Worm (Caenorhabditis elegans) whole organism, young adult: ENCODE data around the gene srd-7.
A peak's percentile ranks its signal among the peaks of the same experiment; 100 is the strongest.

ENCODE experiments used
- F39B2.1 ChIP-seq: fragments of 200-800 bp; sonication (Bioruptor generic); IDR thresholded peaks from 2 replicates; pipeline ENCODE4 v1.3.6; 2022; ENCODE audit warnings: missing genetic modification reagents, missing genetic modification characterization, missing compliant biosample characterization
- F57A8.1 ChIP-seq: fragments of 200-800 bp; sonication (Bioruptor generic); optimal IDR thresholded peaks from 2 replicates; lab custom pipeline; 2018; ENCODE audit warnings: mild to moderate bottlenecking, missing genetic modification characterization, moderate library complexity, missing compliant biosample characterization
- K11D2.4 ChIP-seq: fragments of 200-800 bp; sonication (Bioruptor generic); IDR thresholded peaks from 2 replicates; pipeline ENCODE4 v1.3.6; 2022; ENCODE audit warnings: missing genetic modification reagents, missing genetic modification characterization, missing compliant biosample characterization
- Y53F4B.3 ChIP-seq: fragments of 200-800 bp; sonication (Bioruptor generic); IDR thresholded peaks from 2 replicates; pipeline ENCODE4 v1.3.6; 2022; ENCODE audit warnings: missing genetic modification reagents, missing genetic modification characterization, missing compliant biosample characterization
- Y79H2A.3 ChIP-seq: fragments of 200-800 bp; sonication (Bioruptor generic); conservative IDR thresholded peaks from 2 replicates; pipeline ENCODE4 v1.3.6; 2022; ENCODE audit warnings: missing genetic modification reagents, missing genetic modification characterization, missing compliant biosample characterization
- Y95B8A.8 ChIP-seq: fragments of 200-800 bp; sonication (Bioruptor generic); IDR thresholded peaks from 2 replicates; pipeline ENCODE4 v1.3.6; 2022; ENCODE audit warnings: missing genetic modification reagents, missing genetic modification characterization, missing compliant biosample characterization
- ZK185.1 ChIP-seq: sonication (generic microtip); optimal IDR thresholded peaks from 2 replicates; lab custom pipeline; 2016; ENCODE audit warnings: mild to moderate bottlenecking, missing genetic modification characterization, missing compliant biosample characterization; ENCODE audit not compliant: poor library complexity, severe bottlenecking
- aptf-2 ChIP-seq: fragments of 200-800 bp; sonication (Bioruptor generic); conservative IDR thresholded peaks from 2 replicates; pipeline ENCODE4 v1.3.6; 2022; ENCODE audit warnings: missing genetic modification reagents, missing genetic modification characterization, missing compliant biosample characterization
- attf-3 ChIP-seq: fragments of 200-800 bp; sonication (Bioruptor generic); conservative IDR thresholded peaks from 2 replicates; pipeline ENCODE4 v1.3.6; 2022; ENCODE audit warnings: missing genetic modification reagents, missing genetic modification characterization, missing compliant biosample characterization
- attf-5 ChIP-seq: fragments of 200-800 bp; sonication (Bioruptor generic); optimal IDR thresholded peaks from 2 replicates; lab custom pipeline; 2018; ENCODE audit warnings: mild to moderate bottlenecking, missing genetic modification characterization, missing compliant biosample characterization
- attf-6 ChIP-seq: fragments of 200-800 bp; sonication (Bioruptor generic); IDR thresholded peaks from 2 replicates; pipeline ENCODE4 v1.3.6; 2022; ENCODE audit warnings: missing genetic modification reagents, missing genetic modification characterization, missing compliant biosample characterization
- ceh-40 ChIP-seq: fragments of 200-800 bp; sonication (Bioruptor generic); IDR thresholded peaks from 2 replicates; pipeline ENCODE4 v1.3.6; 2022; ENCODE audit warnings: missing genetic modification characterization, missing compliant biosample characterization
- ceh-79 ChIP-seq: sonication (generic microtip); optimal IDR thresholded peaks from 2 replicates; lab custom pipeline; 2017; ENCODE audit warnings: mild to moderate bottlenecking, missing genetic modification characterization, missing compliant biosample characterization
- dpl-1 ChIP-seq: fragments of 150-350 bp; optimal IDR thresholded peaks from 2 replicates; lab custom pipeline; 2014; ENCODE audit warnings: missing biosample characterization, missing genetic modification reagents, missing genetic modification characterization
- egl-44 ChIP-seq: fragments of 200-800 bp; sonication (Bioruptor generic); IDR thresholded peaks from 2 replicates; pipeline ENCODE4 v1.3.6; 2022; ENCODE audit warnings: missing genetic modification reagents, missing genetic modification characterization, missing compliant biosample characterization
- ekl-4 ChIP-seq: fragments of 200-800 bp; sonication (Bioruptor generic); IDR thresholded peaks from 2 replicates; pipeline ENCODE4 v1.3.6; 2022; ENCODE audit warnings: missing genetic modification reagents, missing genetic modification characterization, missing compliant biosample characterization
- hmg-1.2 ChIP-seq: fragments of 200-800 bp; sonication (Bioruptor generic); IDR thresholded peaks from 2 replicates; pipeline ENCODE4 v1.3.6; 2022; ENCODE audit warnings: missing genetic modification reagents, missing genetic modification characterization, missing compliant biosample characterization
- hmg-20 ChIP-seq: fragments of 200-800 bp; sonication (Bioruptor generic); IDR thresholded peaks from 2 replicates; pipeline ENCODE4 v1.3.6; 2022; ENCODE audit warnings: missing genetic modification reagents, missing genetic modification characterization, missing compliant biosample characterization
- hrde-1 ChIP-seq: sonication (generic microtip); optimal IDR thresholded peaks from 2 replicates; lab custom pipeline; 2016; ENCODE audit warnings: missing genetic modification characterization, mild to moderate bottlenecking, missing compliant biosample characterization, moderate library complexity, missing genotype, missing genetic modification reagents, borderline replicate concordance
- hsf-1 ChIP-seq: fragments of 200-800 bp; sonication (Bioruptor generic); IDR thresholded peaks from 2 replicates; pipeline ENCODE4 v1.3.6; 2022; ENCODE audit warnings: missing genetic modification reagents, missing genetic modification characterization, missing compliant biosample characterization
- let-526 ChIP-seq: fragments of 200-800 bp; sonication (Bioruptor generic); IDR thresholded peaks from 2 replicates; pipeline ENCODE4 v1.3.6; 2022; ENCODE audit warnings: missing genetic modification reagents, missing genetic modification characterization, missing compliant biosample characterization
- lin-35 ChIP-seq, 3 experiments: fragments of 150-350 bp in 2 of 3; sonication (generic microtip) in 1 of 3; optimal IDR thresholded peaks; 2 replicates each; lab custom pipeline; 2014 to 2018; ENCODE audit warnings: missing biosample characterization in 3 of 3, missing genetic modification characterization in 3 of 3, missing genetic modification reagents in 3 of 3
- lin-40 ChIP-seq: sonication (generic microtip); optimal IDR thresholded peaks from 2 replicates; lab custom pipeline; 2016; ENCODE audit warnings: missing genetic modification characterization, mild to moderate bottlenecking, missing compliant biosample characterization, missing genotype, missing genetic modification reagents
- madf-10 ChIP-seq: sonication (generic microtip); optimal IDR thresholded peaks from 2 replicates; lab custom pipeline; 2016; ENCODE audit warnings: mild to moderate bottlenecking, missing genetic modification characterization, missing compliant biosample characterization
- madf-3 ChIP-seq: fragments of 200-800 bp; sonication (Bioruptor generic); IDR thresholded peaks from 2 replicates; pipeline ENCODE4 v1.3.6; 2022; ENCODE audit warnings: missing genetic modification reagents, missing genetic modification characterization, missing compliant biosample characterization
- mxl-1 ChIP-seq: sonication (generic microtip); optimal IDR thresholded peaks from 2 replicates; lab custom pipeline; 2016; ENCODE audit warnings: missing genetic modification characterization, missing compliant biosample characterization
- nfyb-1 ChIP-seq: fragments of 200-800 bp; sonication (Bioruptor generic); IDR thresholded peaks from 2 replicates; pipeline ENCODE4 v1.3.6; 2022; ENCODE audit warnings: missing genetic modification reagents, missing genetic modification characterization, missing compliant biosample characterization
- pha-4 ChIP-seq: fragments of 150-350 bp; sonication (generic microtip); optimal IDR thresholded peaks from 2 replicates; lab custom pipeline; 2014; ENCODE audit warnings: missing biosample characterization, missing genetic modification reagents, missing genetic modification characterization
- rpc-1 ChIP-seq, 2 experiments: fragments of 150-350 bp in 1 of 2; sonication (generic microtip) in 1 of 2; optimal IDR thresholded peaks; 2 replicates each; lab custom pipeline; 2014 to 2018; ENCODE audit warnings: missing biosample characterization in 1 of 2, missing genetic modification characterization in 1 of 2, missing genetic modification reagents in 1 of 2, missing genotype in 1 of 2
- snpc-1.3 ChIP-seq: sonication (generic microtip); optimal IDR thresholded peaks from 2 replicates; lab custom pipeline; 2017; ENCODE audit warnings: missing genetic modification characterization, mild to moderate bottlenecking, missing compliant biosample characterization, antibody characterized with exemption, moderate library complexity, missing genotype, missing genetic modification reagents; ENCODE audit not compliant: insufficient read depth
- snpc-4 ChIP-seq, 5 experiments: fragments of 150-350 bp in 1 of 5; sonication (generic microtip) in 4 of 5; optimal IDR thresholded peaks; 2 replicates each; lab custom pipeline; 2014 to 2018; ENCODE audit warnings: missing genetic modification characterization in 5 of 5, missing biosample characterization in 3 of 5, antibody characterized with exemption in 2 of 5, mild to moderate bottlenecking in 2 of 5, missing compliant biosample characterization in 2 of 5, missing genotype in 2 of 5, moderate library complexity in 2 of 5, missing genetic modification reagents in 1 of 5
- unc-130 ChIP-seq: sonication (generic microtip); optimal IDR thresholded peaks from 2 replicates; lab custom pipeline; 2016; ENCODE audit warnings: missing genetic modification reagents, missing genetic modification characterization, missing compliant biosample characterization
- ztf-25 ChIP-seq: fragments of 200-800 bp; sonication (Bioruptor generic); IDR thresholded peaks from 2 replicates; pipeline ENCODE4 v1.3.6; 2022; ENCODE audit warnings: missing genetic modification reagents, missing genetic modification characterization, missing compliant biosample characterization
- ztf-26 ChIP-seq: sonication (generic microtip); optimal IDR thresholded peaks from 2 replicates; lab custom pipeline; 2017; ENCODE audit warnings: missing genetic modification characterization, missing compliant biosample characterization
- ztf-3 ChIP-seq: fragments of 200-800 bp; sonication (Bioruptor generic); optimal IDR thresholded peaks from 2 replicates; lab custom pipeline; 2018; ENCODE audit warnings: mild to moderate bottlenecking, missing genetic modification characterization, missing compliant biosample characterization

The srd-7 gene

ce11 chrIV:10781346-10781745 is 5.3 kb downstream of the srd-7 start:
- TF ChIP-seq F39B2.1 (GFP tag; lab: Robert Waterston, UW) (no peak), mxl-1 (tag; lab: Kevin White, UChicago) (no peak), lin-35 (GFP tag; optimal IDR thresholded peaks at IDR 0.05; lab: Kevin White, UChicago) (no peak), dpl-1 (GFP tag; lab: Kevin White, UChicago) (no peak), Y79H2A.3 (GFP tag; lab: Robert Waterston, UW) (no peak), madf-3 (GFP tag; lab: Robert Waterston, UW) (no peak)

- TF ChIP-seq aptf-2 (GFP tag; lab: Robert Waterston, UW) (no peak), attf-5 (GFP tag; lab: Kevin White, UChicago) (no peak), ekl-4 (GFP tag; lab: Robert Waterston, UW) (no peak)
Measured at ce11 chrIV:10780583-10780982, 6.0 kb downstream of the srd-7 start, which contains the start of gene swt-3. Gene swt-3 (minus strand): TSS chrIV:10780683.

- TF ChIP-seq nfyb-1 (GFP tag; lab: Robert Waterston, UW) (0 out of 2 replicates have a peak, but pooled peaks have one; percentile 11), unc-130 (GFP tag; lab: Kevin White, UChicago) (no peak)
Measured at ce11 chrIV:10779328-10779727, 7.3 kb downstream of the srd-7 start.

ce11 chrIV:10778582-10778981 is 8.0 kb downstream of the srd-7 start:
- TF ChIP-seq ZK185.1 (tag; lab: Kevin White, UChicago) (peak; percentile 6), rpc-1 (optimal IDR thresholded peaks at IDR 0.05; lab: Kevin White, UChicago) (no peak), rpc-1 (tag; optimal IDR thresholded peaks at IDR 0.05; lab: Kevin White, UChicago) (no peak), hrde-1 (tag; lab: Kevin White, UChicago) (no peak), attf-5 (GFP tag; lab: Kevin White, UChicago) (no peak), F57A8.1 (GFP tag; lab: Kevin White, UChicago) (no peak), snpc-4 (GFP tag; optimal IDR thresholded peaks at IDR 0.05; lab: Kevin White, UChicago) (no peak), snpc-4 (tag; optimal IDR thresholded peaks at IDR 0.05; lab: Kevin White, UChicago) (no peak), Y53F4B.3 (GFP tag; lab: Robert Waterston, UW) (no peak), let-526 (GFP tag; lab: Robert Waterston, UW) (no peak), K11D2.4 (no peak), snpc-1.3 (tag; lab: Kevin White, UChicago) (no peak), ztf-26 (tag; lab: Kevin White, UChicago) (peak; percentile 11), nfyb-1 (GFP tag; lab: Robert Waterston, UW) (peak; percentile 21; the same call in 1 of the 2 replicates)

- TF ChIP-seq pha-4 (tag; lab: Kevin White, UChicago) (no peak), attf-3 (GFP tag; lab: Robert Waterston, UW) (no peak), lin-40 (tag; lab: Kevin White, UChicago) (no peak), ceh-40 (GFP tag; lab: Robert Waterston, UW) (no peak), unc-130 (GFP tag; lab: Kevin White, UChicago) (no peak), hmg-20 (no peak), attf-6 (GFP tag; lab: Robert Waterston, UW) (no peak), Y95B8A.8 (GFP tag; lab: Robert Waterston, UW) (no peak), madf-10 (tag; lab: Kevin White, UChicago) (no peak), hmg-1.2 (no peak), ztf-3 (no peak), egl-44 (GFP tag; lab: Robert Waterston, UW) (no peak), hsf-1 (GFP tag; lab: Robert Waterston, UW) (no peak), ztf-25 (GFP tag; lab: Robert Waterston, UW) (no peak), ceh-79 (tag; lab: Kevin White, UChicago) (no peak)
Measured at ce11 chrIV:10777600-10777999, 9.0 kb downstream of the srd-7 start.
